Worm (Caenorhabditis elegans): ENCODE results near the gene str-12.

DNA sequence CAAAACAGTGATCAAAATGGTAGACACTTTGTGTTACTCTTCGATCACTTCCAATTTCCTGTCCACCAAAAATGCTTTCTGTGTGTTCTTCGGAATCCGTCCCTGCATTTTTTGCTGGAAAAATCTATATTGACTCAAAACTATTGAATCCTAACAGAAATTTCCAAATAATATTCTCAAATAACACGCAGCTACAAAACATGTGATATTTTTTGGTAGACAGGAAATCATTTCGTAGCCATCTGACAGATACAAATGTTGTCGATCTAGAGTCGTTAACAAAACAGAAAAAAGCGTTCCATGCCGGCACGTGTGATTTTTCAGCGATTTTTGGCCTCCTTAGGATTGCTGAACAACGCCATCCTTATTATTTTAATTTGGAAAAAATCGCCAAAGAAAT lies 2.2 kb downstream of the str-12 start, which contains the start of gene str-263:
- TF ChIP-seq snpc-4 (tag; optimal IDR thresholded peaks at IDR 0.05) (no peak), nhr-237 (tag; optimal IDR thresholded peaks at IDR 0.05) (no peak), skn-1 (tag; optimal IDR thresholded peaks at IDR 0.05) (no peak), unc-62 (GFP tag; optimal IDR thresholded peaks at IDR 0.05) (no peak), mdl-1 (tag; optimal IDR thresholded peaks at IDR 0.05) (no peak), elt-1 (tag; optimal IDR thresholded peaks at IDR 0.05) (no peak), aly-2 (tag; optimal IDR thresholded peaks at IDR 0.05) (no peak), ztf-11 (tag; optimal IDR thresholded peaks at IDR 0.05) (no peak)

Data from whole organism, L2 larva.